Fruit fly (Drosophila melanogaster) whole organism, prepupa: ENCODE measurements around the gene SdicC.

Source experiments
- Blimp-1 ChIP-seq: fragments of 200-800 bp; sonication (Bioruptor generic); optimal IDR thresholded peaks from 3 replicates; lab custom pipeline; 2017; ENCODE audit warnings: missing biosample characterization, missing genetic modification characterization, mild to moderate bottlenecking, moderate library complexity, missing genetic modification reagents
- CG11762 ChIP-seq: fragments of 200-800 bp; sonication (Bioruptor generic); optimal IDR thresholded peaks from 3 replicates; lab custom pipeline; 2016; ENCODE audit warnings: missing biosample characterization, missing genetic modification characterization; ENCODE audit not compliant: insufficient read depth
- CG15336 ChIP-seq: fragments of 200-800 bp; sonication (Bioruptor generic); IDR thresholded peaks from 2 replicates; pipeline ENCODE4 v1.3.6; 2022; ENCODE audit warnings: missing biosample characterization, missing genetic modification characterization
- CG3919 ChIP-seq: fragments of 200-800 bp; sonication (Bioruptor generic); optimal IDR thresholded peaks from 3 replicates; lab custom pipeline; 2016; ENCODE audit warnings: missing biosample characterization, missing genetic modification characterization
- CG8632 ChIP-seq: fragments of 200-800 bp; sonication (Bioruptor generic); optimal IDR thresholded peaks from 3 replicates; lab custom pipeline; 2016; ENCODE audit warnings: missing biosample characterization, missing genetic modification characterization
- OdsH ChIP-seq: fragments of 200-800 bp; sonication (Bioruptor generic); optimal IDR thresholded peaks from 3 replicates; lab custom pipeline; 2016; ENCODE audit warnings: missing biosample characterization, missing genetic modification characterization
- esn ChIP-seq: fragments of 200-800 bp; sonication (Bioruptor generic); optimal IDR thresholded peaks from 2 replicates; lab custom pipeline; 2016; ENCODE audit warnings: missing biosample characterization, mild to moderate bottlenecking, missing genetic modification characterization, moderate library complexity
- topi ChIP-seq: fragments of 200-800 bp; sonication (Bioruptor generic); optimal IDR thresholded peaks from 3 replicates; lab custom pipeline; 2016; ENCODE audit warnings: missing biosample characterization, missing genetic modification characterization
- vri ChIP-seq: fragments of 200-800 bp; sonication (Bioruptor generic); optimal IDR thresholded peaks from 3 replicates; lab custom pipeline; 2016; ENCODE audit warnings: missing biosample characterization, mild to moderate bottlenecking, missing genetic modification characterization

dm6 chrX:20169898-20170297, 47.2 kb downstream of the SdicC start, which contains the start of the genes CG9581 and CG9578:
- TF ChIP-seq CG15336 (GFP tag; lab: Robert Waterston, UW) = no peak
- TF ChIP-seq OdsH (GFP tag; lab: Kevin White, UChicago) = no peak
- TF ChIP-seq CG3919 (GFP tag; lab: Kevin White, UChicago) = no peak
- no peak for TF ChIP-seq CG8632 (GFP tag; lab: Kevin White, UChicago)
- TF ChIP-seq CG11762 (GFP tag; lab: Kevin White, UChicago) = no peak
- no peak for TF ChIP-seq topi (GFP tag; lab: Kevin White, UChicago)
- no peak for TF ChIP-seq vri (GFP tag; lab: Kevin White, UChicago)
- TF ChIP-seq Blimp-1 (GFP tag; lab: Kevin White, UChicago) = no peak
- TF ChIP-seq esn (GFP tag; lab: Kevin White, UChicago) = no peak
